Worm (Caenorhabditis elegans) whole organism, early embryonic: ENCODE data around the gene ZK105.13.

ENCODE experiments used
- F13C5.2 ChIP-seq: sonication (generic microtip); optimal IDR thresholded peaks from 2 replicates; lab custom pipeline; 2017; ENCODE audit warnings: mild to moderate bottlenecking, missing genetic modification characterization, inconsistent platforms, missing compliant biosample characterization
- ama-1 ChIP-seq: fragments of 150-350 bp; optimal IDR thresholded peaks from 2 replicates; lab custom pipeline; 2014
- ceh-13 ChIP-seq: fragments of 200-800 bp; sonication (Bioruptor generic); optimal IDR thresholded peaks from 2 replicates; lab custom pipeline; 2018; ENCODE audit warnings: mild to moderate bottlenecking, missing genetic modification characterization, missing compliant biosample characterization
- ceh-36 ChIP-seq: sonication (generic microtip); optimal IDR thresholded peaks from 2 replicates; lab custom pipeline; 2016; ENCODE audit warnings: missing genetic modification characterization, inconsistent platforms, missing compliant biosample characterization
- ets-7 ChIP-seq: sonication (generic microtip); optimal IDR thresholded peaks from 2 replicates; lab custom pipeline; 2016; ENCODE audit warnings: missing genotype, missing genetic modification characterization, missing compliant biosample characterization
- flt-1 ChIP-seq: fragments of 200-800 bp; sonication (Bioruptor generic); IDR thresholded peaks from 2 replicates; pipeline ENCODE4 v1.3.6; 2022; ENCODE audit warnings: missing genetic modification characterization, missing compliant biosample characterization
- hmbx-1 ChIP-seq: sonication (generic microtip); optimal IDR thresholded peaks from 2 replicates; lab custom pipeline; 2016; ENCODE audit warnings: mild to moderate bottlenecking, missing genetic modification characterization, missing compliant biosample characterization
- hmg-4 ChIP-seq: fragments of 200-800 bp; sonication (Bioruptor generic); optimal IDR thresholded peaks from 2 replicates; lab custom pipeline; 2018; ENCODE audit warnings: mild to moderate bottlenecking, missing genetic modification characterization, missing compliant biosample characterization
- hnd-1 ChIP-seq: sonication (generic microtip); optimal IDR thresholded peaks from 2 replicates; lab custom pipeline; 2016; ENCODE audit warnings: missing genetic modification characterization, missing compliant biosample characterization
- scrt-1 ChIP-seq: fragments of 200-800 bp; sonication (Bioruptor generic); IDR thresholded peaks from 2 replicates; pipeline ENCODE4 v1.3.6; 2022; ENCODE audit warnings: missing genetic modification characterization, missing compliant biosample characterization
- sea-1 ChIP-seq: fragments of 200-800 bp; sonication (Bioruptor generic); conservative IDR thresholded peaks from 2 replicates; pipeline ENCODE4 v1.3.6; 2022; ENCODE audit warnings: missing genetic modification characterization, missing compliant biosample characterization
- tbx-11 ChIP-seq: fragments of 200-800 bp; sonication (Bioruptor generic); IDR thresholded peaks from 2 replicates; pipeline ENCODE4 v1.3.6; 2022; ENCODE audit warnings: missing genetic modification characterization, missing compliant biosample characterization
- tbx-37 ChIP-seq: fragments of 200-800 bp; sonication (Bioruptor generic); conservative IDR thresholded peaks from 2 replicates; pipeline ENCODE4 v1.3.6; 2022; ENCODE audit warnings: missing genetic modification reagents, missing genetic modification characterization, missing compliant biosample characterization
- tra-4 ChIP-seq: sonication (generic microtip); optimal IDR thresholded peaks from 2 replicates; lab custom pipeline; 2017; ENCODE audit warnings: missing genetic modification characterization, missing compliant biosample characterization

DNA sequence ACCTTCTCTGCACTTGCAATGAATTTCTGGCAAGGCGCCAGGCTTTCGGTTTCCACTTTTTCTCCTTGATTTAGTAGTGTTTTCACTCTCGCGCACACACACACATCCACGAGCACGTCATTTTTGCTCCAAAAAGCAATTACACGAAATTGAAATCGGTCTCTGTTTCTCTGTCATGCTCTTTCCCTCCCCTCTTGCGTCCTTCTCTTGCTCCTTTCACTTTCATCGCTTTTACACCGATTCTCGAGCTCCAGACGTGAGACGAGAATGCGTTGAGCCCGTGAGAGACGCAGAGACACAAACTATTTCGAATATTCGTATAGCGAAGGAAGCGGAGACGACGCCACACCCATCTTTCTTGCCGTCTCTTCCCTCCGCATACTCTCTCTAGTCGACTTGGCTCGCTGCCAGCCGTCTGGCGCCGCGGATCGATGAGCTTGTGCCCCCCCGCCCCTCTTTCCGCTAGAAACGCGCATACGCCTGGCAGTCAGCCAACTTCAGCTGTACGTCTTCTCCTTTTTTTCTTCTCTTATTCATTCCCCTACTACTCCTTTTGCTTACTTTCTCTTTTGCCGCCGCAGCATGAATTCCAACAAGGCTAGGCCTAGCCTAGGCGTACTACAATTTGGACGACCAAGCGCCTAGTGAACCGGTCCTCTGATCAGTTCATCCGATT lies 15.2 kb upstream of the ZK105.13 start:
- no peak for TF ChIP-seq hmg-4
- no peak for TF ChIP-seq hnd-1 (tag; lab: Kevin White, UChicago)
- TF ChIP-seq ama-1 (lab: Kevin White, UChicago): no peak
- no peak for TF ChIP-seq F13C5.2 (tag; lab: Kevin White, UChicago)
- TF ChIP-seq ceh-13 (GFP tag; lab: Kevin White, UChicago): no peak
- no peak for TF ChIP-seq tbx-37
- no peak for TF ChIP-seq tra-4 (tag; lab: Kevin White, UChicago)
- no peak for TF ChIP-seq ets-7
- TF ChIP-seq hmbx-1 (tag; lab: Kevin White, UChicago): no peak
- no peak for TF ChIP-seq sea-1 (GFP tag; lab: Robert Waterston, UW)
- no peak for TF ChIP-seq tbx-11 (GFP tag; lab: Robert Waterston, UW)
- TF ChIP-seq scrt-1 (GFP tag; lab: Robert Waterston, UW): no peak
- TF ChIP-seq flt-1: no peak
- no peak for TF ChIP-seq ceh-36 (tag; lab: Kevin White, UChicago)
